Worm (Caenorhabditis elegans) whole organism, young adult: Measurements from ENCODE around the gene ZK686.2.

Experiments
- K11D2.4 ChIP-seq: fragments of 200-800 bp; sonication (Bioruptor generic); IDR thresholded peaks from 2 replicates; pipeline ENCODE4 v1.3.6; 2022; ENCODE audit warnings: missing genetic modification reagents, missing genetic modification characterization, missing compliant biosample characterization
- K12H6.12 ChIP-seq: fragments of 200-800 bp; sonication (Bioruptor generic); optimal IDR thresholded peaks from 2 replicates; lab custom pipeline; 2018; ENCODE audit warnings: mild to moderate bottlenecking, missing genetic modification characterization, missing compliant biosample characterization
- Y53G8AR.9 ChIP-seq: fragments of 200-800 bp; sonication (Bioruptor generic); conservative IDR thresholded peaks from 2 replicates; pipeline ENCODE4 v1.3.6; 2022; ENCODE audit warnings: missing genetic modification reagents, missing genetic modification characterization, missing compliant biosample characterization
- ZK185.1 ChIP-seq: sonication (generic microtip); optimal IDR thresholded peaks from 2 replicates; lab custom pipeline; 2016; ENCODE audit warnings: mild to moderate bottlenecking, missing genetic modification characterization, missing compliant biosample characterization; ENCODE audit not compliant: poor library complexity, severe bottlenecking
- aptf-3 ChIP-seq: fragments of 200-800 bp; sonication (Bioruptor generic); IDR thresholded peaks from 2 replicates; pipeline ENCODE4 v1.3.6; 2022; ENCODE audit warnings: missing genetic modification characterization, missing compliant biosample characterization
- athp-1 ChIP-seq: sonication (generic microtip); optimal IDR thresholded peaks from 2 replicates; lab custom pipeline; 2017; ENCODE audit warnings: mild to moderate bottlenecking, missing genetic modification characterization, missing compliant biosample characterization
- attf-3 ChIP-seq: fragments of 200-800 bp; sonication (Bioruptor generic); conservative IDR thresholded peaks from 2 replicates; pipeline ENCODE4 v1.3.6; 2022; ENCODE audit warnings: missing genetic modification reagents, missing genetic modification characterization, missing compliant biosample characterization
- attf-5 ChIP-seq: fragments of 200-800 bp; sonication (Bioruptor generic); optimal IDR thresholded peaks from 2 replicates; lab custom pipeline; 2018; ENCODE audit warnings: mild to moderate bottlenecking, missing genetic modification characterization, missing compliant biosample characterization
- cebp-1 ChIP-seq, 2 experiments: fragments of 200-800 bp in 1 of 2; sonication (Bioruptor generic) in 1 of 2; sonication (generic microtip) in 1 of 2; IDR thresholded peaks in 1 of 2; optimal IDR thresholded peaks in 1 of 2; 2 replicates each; pipeline versions ENCODE4 v1.3.6 to Lab custom; 2017 to 2022; ENCODE audit warnings: missing compliant biosample characterization in 2 of 2, missing genetic modification characterization in 2 of 2, mild to moderate bottlenecking in 1 of 2, missing genetic modification reagents in 1 of 2, moderate library complexity in 1 of 2
- ceh-27 ChIP-seq: fragments of 200-800 bp; sonication (Bioruptor generic); optimal IDR thresholded peaks from 2 replicates; lab custom pipeline; 2018; ENCODE audit warnings: mild to moderate bottlenecking, missing genetic modification characterization, moderate library complexity, missing compliant biosample characterization
- ceh-40 ChIP-seq: fragments of 200-800 bp; sonication (Bioruptor generic); IDR thresholded peaks from 2 replicates; pipeline ENCODE4 v1.3.6; 2022; ENCODE audit warnings: missing genetic modification characterization, missing compliant biosample characterization
- dox-1 ChIP-seq: fragments of 200-800 bp; sonication (Bioruptor generic); IDR thresholded peaks from 2 replicates; pipeline ENCODE4 v1.3.6; 2022; ENCODE audit warnings: missing genetic modification reagents, missing genetic modification characterization, missing compliant biosample characterization
- dpff-1 ChIP-seq: sonication (generic microtip); optimal IDR thresholded peaks from 2 replicates; lab custom pipeline; 2017; ENCODE audit warnings: mild to moderate bottlenecking, missing genetic modification characterization, missing compliant biosample characterization
- egl-18 ChIP-seq: fragments of 200-800 bp; sonication (Bioruptor generic); IDR thresholded peaks from 2 replicates; pipeline ENCODE4 v1.3.6; 2022; ENCODE audit warnings: missing genetic modification reagents, missing genetic modification characterization, missing compliant biosample characterization
- egl-44 ChIP-seq: fragments of 200-800 bp; sonication (Bioruptor generic); IDR thresholded peaks from 2 replicates; pipeline ENCODE4 v1.3.6; 2022; ENCODE audit warnings: missing genetic modification reagents, missing genetic modification characterization, missing compliant biosample characterization
- ekl-4 ChIP-seq: fragments of 200-800 bp; sonication (Bioruptor generic); IDR thresholded peaks from 2 replicates; pipeline ENCODE4 v1.3.6; 2022; ENCODE audit warnings: missing genetic modification reagents, missing genetic modification characterization, missing compliant biosample characterization
- ets-4 ChIP-seq: fragments of 200-800 bp; sonication (Bioruptor generic); optimal IDR thresholded peaks from 2 replicates; lab custom pipeline; 2018; ENCODE audit warnings: mild to moderate bottlenecking, missing genetic modification characterization, missing compliant biosample characterization
- hmg-1.2 ChIP-seq: fragments of 200-800 bp; sonication (Bioruptor generic); IDR thresholded peaks from 2 replicates; pipeline ENCODE4 v1.3.6; 2022; ENCODE audit warnings: missing genetic modification reagents, missing genetic modification characterization, missing compliant biosample characterization
- hsf-1 ChIP-seq: fragments of 200-800 bp; sonication (Bioruptor generic); IDR thresholded peaks from 2 replicates; pipeline ENCODE4 v1.3.6; 2022; ENCODE audit warnings: missing genetic modification reagents, missing genetic modification characterization, missing compliant biosample characterization
- let-607 ChIP-seq, 2 experiments: fragments of 200-800 bp in 1 of 2; sonication (Bioruptor generic) in 1 of 2; sonication (generic microtip) in 1 of 2; optimal IDR thresholded peaks; 2 replicates each; lab custom pipeline; 2016 to 2018; ENCODE audit warnings: mild to moderate bottlenecking in 2 of 2, missing compliant biosample characterization in 2 of 2, missing genetic modification characterization in 2 of 2, moderate library complexity in 2 of 2, missing genotype in 1 of 2
- lin-35 ChIP-seq, 3 experiments: fragments of 150-350 bp in 2 of 3; sonication (generic microtip) in 1 of 3; optimal IDR thresholded peaks; 2 replicates each; lab custom pipeline; 2014 to 2018; ENCODE audit warnings: missing biosample characterization in 3 of 3, missing genetic modification characterization in 3 of 3, missing genetic modification reagents in 3 of 3
- lin-40 ChIP-seq: sonication (generic microtip); optimal IDR thresholded peaks from 2 replicates; lab custom pipeline; 2016; ENCODE audit warnings: missing genetic modification characterization, mild to moderate bottlenecking, missing compliant biosample characterization, missing genotype, missing genetic modification reagents
- lin-54 ChIP-seq: fragments of 200-800 bp; sonication (Bioruptor generic); optimal IDR thresholded peaks from 2 replicates; lab custom pipeline; 2018; ENCODE audit warnings: mild to moderate bottlenecking, missing genetic modification characterization, missing compliant biosample characterization
- lsl-1 ChIP-seq: fragments of 200-800 bp; sonication (Bioruptor generic); optimal IDR thresholded peaks from 2 replicates; lab custom pipeline; 2018; ENCODE audit warnings: mild to moderate bottlenecking, missing genetic modification characterization, moderate library complexity, missing compliant biosample characterization
- madf-10 ChIP-seq: sonication (generic microtip); optimal IDR thresholded peaks from 2 replicates; lab custom pipeline; 2016; ENCODE audit warnings: mild to moderate bottlenecking, missing genetic modification characterization, missing compliant biosample characterization
- madf-3 ChIP-seq: fragments of 200-800 bp; sonication (Bioruptor generic); IDR thresholded peaks from 2 replicates; pipeline ENCODE4 v1.3.6; 2022; ENCODE audit warnings: missing genetic modification reagents, missing genetic modification characterization, missing compliant biosample characterization
- madf-6 ChIP-seq: fragments of 200-800 bp; sonication (Bioruptor generic); IDR thresholded peaks from 2 replicates; pipeline ENCODE4 v1.3.6; 2022; ENCODE audit warnings: missing genetic modification reagents, missing genetic modification characterization, missing compliant biosample characterization
- nfyb-1 ChIP-seq: fragments of 200-800 bp; sonication (Bioruptor generic); IDR thresholded peaks from 2 replicates; pipeline ENCODE4 v1.3.6; 2022; ENCODE audit warnings: missing genetic modification reagents, missing genetic modification characterization, missing compliant biosample characterization
- nhr-179 ChIP-seq: sonication (generic microtip); optimal IDR thresholded peaks from 2 replicates; lab custom pipeline; 2016; ENCODE audit warnings: mild to moderate bottlenecking, missing genetic modification characterization, missing compliant biosample characterization
- nhr-80 ChIP-seq: sonication (generic microtip); optimal IDR thresholded peaks from 2 replicates; lab custom pipeline; 2016; ENCODE audit warnings: missing genetic modification characterization, missing compliant biosample characterization
- nhr-90 ChIP-seq: sonication (generic microtip); optimal IDR thresholded peaks from 2 replicates; lab custom pipeline; 2016; ENCODE audit warnings: missing genotype, mild to moderate bottlenecking, missing genetic modification characterization, missing compliant biosample characterization
- rcor-1 ChIP-seq: fragments of 200-800 bp; sonication (Bioruptor generic); IDR thresholded peaks from 2 replicates; pipeline ENCODE4 v1.3.6; 2022; ENCODE audit warnings: missing genetic modification reagents, missing genetic modification characterization, missing compliant biosample characterization
- repo-1 ChIP-seq: sonication (generic microtip); optimal IDR thresholded peaks from 2 replicates; lab custom pipeline; 2017; ENCODE audit warnings: mild to moderate bottlenecking, missing genetic modification characterization, missing compliant biosample characterization
- rpc-1 ChIP-seq, 2 experiments: fragments of 150-350 bp in 1 of 2; sonication (generic microtip) in 1 of 2; optimal IDR thresholded peaks; 2 replicates each; lab custom pipeline; 2014 to 2018; ENCODE audit warnings: missing biosample characterization in 1 of 2, missing genetic modification characterization in 1 of 2, missing genetic modification reagents in 1 of 2, missing genotype in 1 of 2
- sea-2 ChIP-seq: fragments of 200-800 bp; sonication (Bioruptor generic); IDR thresholded peaks from 2 replicates; pipeline ENCODE4 v1.3.6; 2022; ENCODE audit warnings: missing genetic modification characterization, missing compliant biosample characterization
- tlf-1 ChIP-seq: fragments of 200-800 bp; sonication (Bioruptor generic); optimal IDR thresholded peaks from 2 replicates; lab custom pipeline; 2018; ENCODE audit warnings: mild to moderate bottlenecking, missing genetic modification characterization, missing compliant biosample characterization
- unc-62 ChIP-seq: fragments of 150-350 bp; optimal IDR thresholded peaks from 2 replicates; lab custom pipeline; 2014; ENCODE audit warnings: missing biosample characterization, missing genetic modification reagents, missing genetic modification characterization
- zfh-2 ChIP-seq: fragments of 200-800 bp; sonication (Bioruptor generic); conservative IDR thresholded peaks from 2 replicates; pipeline ENCODE4 v1.3.6; 2022; ENCODE audit warnings: missing genetic modification reagents, missing genetic modification characterization, missing compliant biosample characterization

Gene ZK686.2

DNA sequence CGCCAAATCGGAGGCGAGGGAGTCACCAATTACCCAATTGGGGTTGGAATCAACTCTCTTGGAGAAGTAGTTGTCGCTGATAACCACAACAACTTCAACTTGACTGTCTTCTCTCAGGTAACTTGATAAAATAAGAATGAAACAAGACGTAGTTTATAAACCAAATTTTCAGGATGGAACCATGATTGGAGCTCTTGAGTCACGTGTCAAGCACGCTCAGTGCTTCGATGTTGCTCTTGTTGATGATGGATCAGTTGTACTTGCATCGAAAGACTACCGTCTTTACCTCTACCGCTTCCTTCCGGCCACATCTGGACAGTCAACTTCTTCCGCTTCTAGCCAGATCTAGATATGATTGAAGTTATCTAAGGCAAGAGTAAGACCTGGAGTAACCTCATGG lies 29.8 kb downstream of the ZK686.2 start:
- TF ChIP-seq madf-6 (GFP tag; lab: Robert Waterston, UW) (peak; percentile 16; the same call in 1 of the 2 replicates), madf-3 (GFP tag; lab: Robert Waterston, UW) (no peak), hsf-1 (GFP tag; lab: Robert Waterston, UW) (no peak), attf-3 (GFP tag; lab: Robert Waterston, UW) (no peak)

DNA sequence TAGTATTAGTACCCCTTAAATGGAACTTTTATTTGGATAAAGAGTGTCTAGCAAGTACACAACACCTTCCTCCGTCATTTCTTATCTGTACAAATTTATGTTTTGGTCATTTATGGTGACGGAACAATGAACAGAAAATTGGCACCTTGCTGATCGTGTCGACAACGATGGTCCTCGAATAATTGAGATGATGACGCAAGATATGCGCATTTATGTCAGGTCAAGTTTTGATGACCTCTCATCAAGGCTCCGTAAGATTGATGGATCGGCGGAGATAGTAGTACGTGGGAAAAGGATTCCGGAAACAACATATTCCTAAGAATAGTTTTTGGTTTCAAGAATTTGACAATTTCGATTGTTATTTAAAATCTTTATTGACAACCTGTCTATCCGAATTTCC lies 31.7 kb downstream of the ZK686.2 start:
- TF ChIP-seq sea-2 (GFP tag; lab: Robert Waterston, UW) (no peak), ceh-40 (GFP tag; lab: Robert Waterston, UW) (no peak), athp-1 (tag; lab: Kevin White, UChicago) (no peak), unc-62 (GFP tag; lab: Kevin White, UChicago) (peak; percentile 40), egl-44 (GFP tag; lab: Robert Waterston, UW) (no peak)

DNA sequence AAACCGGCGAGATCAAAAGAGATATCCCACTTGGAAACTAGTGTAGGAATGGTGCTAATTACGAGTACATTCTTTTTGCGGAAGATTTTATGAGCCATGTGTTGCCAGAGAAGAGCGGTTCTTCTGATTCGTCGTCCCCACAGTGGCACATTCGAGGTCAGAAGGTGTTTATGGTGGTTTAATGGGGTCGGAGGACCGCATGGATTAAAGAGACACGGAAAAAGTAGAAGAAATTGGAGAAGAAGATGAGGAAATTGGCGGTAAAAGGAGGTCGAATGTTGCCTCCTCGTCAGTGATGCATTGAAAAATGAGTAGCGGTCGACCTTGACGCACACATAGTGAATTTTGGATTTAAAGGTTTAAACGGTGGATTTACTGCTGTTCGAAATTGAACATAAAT lies 32.3 kb downstream of the ZK686.2 start:
- no peak for TF ChIP-seq K11D2.4
- TF ChIP-seq rpc-1 (optimal IDR thresholded peaks at IDR 0.05; lab: Kevin White, UChicago) = no peak
- TF ChIP-seq rpc-1 (tag; optimal IDR thresholded peaks at IDR 0.05; lab: Kevin White, UChicago) = no peak
- TF ChIP-seq ceh-27 = no peak
- TF ChIP-seq lin-54 (GFP tag; lab: Kevin White, UChicago) = peak; percentile 10
- TF ChIP-seq lsl-1 (GFP tag; lab: Kevin White, UChicago) = no peak
- peak; percentile 30 for TF ChIP-seq repo-1 (tag; lab: Kevin White, UChicago)
- TF ChIP-seq cebp-1 (GFP tag; IDR thresholded peaks at IDR 0.05; lab: Robert Waterston, UW) = peak; percentile 34; the same call in 1 of the 2 replicates
- no peak for TF ChIP-seq cebp-1 (tag; optimal IDR thresholded peaks at IDR 0.05; lab: Kevin White, UChicago)

DNA sequence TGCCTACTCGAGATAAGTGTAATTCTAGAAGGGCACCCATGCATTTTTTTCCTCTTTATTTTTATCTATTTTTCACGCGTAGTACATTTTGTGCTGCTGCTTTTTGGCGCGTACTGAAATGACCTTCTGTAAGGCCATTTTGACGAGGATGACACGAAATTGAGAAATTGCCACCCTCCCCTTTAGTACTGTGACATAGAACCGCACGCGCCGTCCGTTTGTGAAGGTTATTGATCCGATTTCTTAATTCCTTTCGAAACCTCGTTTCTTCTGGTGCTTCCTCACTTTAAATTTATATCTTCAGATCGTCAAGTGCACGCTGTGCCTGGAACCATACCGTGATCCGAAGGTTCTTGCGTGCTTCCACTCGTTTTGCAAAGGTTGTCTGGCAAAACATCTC lies 34.8 kb downstream of the ZK686.2 start:
- 0 out of 2 replicates have a peak, but pooled peaks have one; percentile 10 for TF ChIP-seq Y53G8AR.9 (GFP tag; lab: Robert Waterston, UW)
- TF ChIP-seq nfyb-1 = 0 out of 2 replicates have a peak, but pooled peaks have one; percentile 41
- TF ChIP-seq ekl-4 (GFP tag; lab: Robert Waterston, UW) = peak; percentile 29; the same call in 1 of the 2 replicates
- no peak for TF ChIP-seq dpff-1 (tag; lab: Kevin White, UChicago)
- no peak for TF ChIP-seq dox-1

DNA sequence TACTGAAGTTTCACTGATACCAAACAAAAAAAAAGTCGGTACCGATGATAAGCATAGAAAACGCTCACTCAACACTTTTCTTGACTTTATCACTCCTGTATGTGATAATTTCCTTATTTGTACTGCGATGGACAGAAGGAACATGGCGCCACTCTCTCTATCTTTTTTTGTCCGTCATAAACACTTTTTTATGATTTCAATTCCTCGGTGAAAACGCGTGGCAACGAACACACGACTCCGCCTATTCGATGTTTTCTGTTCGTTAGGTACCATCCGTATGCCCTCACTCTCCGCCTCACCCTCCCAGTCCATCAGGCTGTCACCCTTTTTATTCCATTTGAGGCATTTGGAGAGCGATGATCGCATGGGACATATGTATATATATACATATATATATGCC lies 35.5 kb downstream of the ZK686.2 start:
- peak; percentile 93 for TF ChIP-seq nhr-80 (tag; lab: Kevin White, UChicago)
- TF ChIP-seq rcor-1 (GFP tag; lab: Robert Waterston, UW) = no peak
- no peak for TF ChIP-seq ekl-4 (GFP tag; lab: Robert Waterston, UW)
- peak; percentile 2 for TF ChIP-seq attf-5 (GFP tag; lab: Kevin White, UChicago)
- TF ChIP-seq tlf-1 (GFP tag; lab: Kevin White, UChicago) = peak; percentile 25
- 0 out of 2 replicates have a peak, but pooled peaks have one; percentile 31 for TF ChIP-seq egl-18 (GFP tag; lab: Robert Waterston, UW)
- peak; percentile 14 to 67 for TF ChIP-seq let-607 (tag; optimal IDR thresholded peaks at IDR 0.05; lab: Kevin White, UChicago)
- TF ChIP-seq nfyb-1 = peak; percentile 57; the same call in 1 of the 2 replicates
- peak; percentile 51 for TF ChIP-seq ZK185.1

DNA sequence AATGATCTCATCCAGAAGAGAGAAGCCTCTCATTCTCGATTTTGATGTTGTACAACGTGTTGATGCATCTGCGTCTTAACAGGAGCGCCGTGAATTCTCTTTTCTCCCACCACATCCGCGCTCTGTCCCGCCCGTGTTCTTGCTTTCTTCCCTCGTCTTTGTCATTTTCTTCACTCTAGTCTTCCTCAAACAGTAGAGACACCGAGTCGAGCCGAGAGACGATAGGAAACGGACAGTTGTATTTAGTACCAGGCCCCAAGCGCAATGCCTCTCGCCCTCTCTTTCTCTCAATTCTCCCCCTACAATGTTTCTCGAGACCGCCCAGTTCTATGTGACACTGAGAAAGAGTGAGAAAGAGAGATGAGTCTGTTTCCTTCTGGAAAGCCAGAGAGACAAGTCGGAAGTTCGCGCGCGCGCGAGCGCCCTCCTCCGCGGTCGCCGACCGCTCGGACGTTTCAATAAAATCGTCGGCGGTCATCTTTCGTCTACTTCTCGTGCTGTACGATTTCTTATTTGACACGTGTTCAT lies 36.3 kb downstream of the ZK686.2 start, which contains the start of gene ZK112.4:
TSS of gene ZK112.4 (minus strand) at position 478 of the 528 bp plus-strand sequence.
- TF ChIP-seq attf-5 (GFP tag; lab: Kevin White, UChicago) (peak; percentile 2), nhr-179 (tag; lab: Kevin White, UChicago) (peak; percentile 28), hmg-1.2 (GFP tag; lab: Robert Waterston, UW) (0 out of 2 replicates have a peak, but pooled peaks have one; percentile 21), K12H6.12 (tag; lab: Kevin White, UChicago) (peak; percentile 64), ets-4 (GFP tag; lab: Kevin White, UChicago) (no peak), ceh-27 (peak; percentile 47), nhr-90 (tag; lab: Kevin White, UChicago) (peak; percentile 11), aptf-3 (GFP tag; lab: Robert Waterston, UW) (no peak), hsf-1 (GFP tag; lab: Robert Waterston, UW) (0 out of 2 replicates have a peak, but pooled peaks have one; percentile 34), madf-10 (tag; lab: Kevin White, UChicago) (peak; percentile 51), lin-35 (GFP tag; optimal IDR thresholded peaks at IDR 0.05; lab: Kevin White, UChicago) (peak in 1 of 3 experiments; percentile 49), ceh-40 (GFP tag; lab: Robert Waterston, UW) (0 out of 2 replicates have a peak, but pooled peaks have one; percentile 8), lin-40 (peak; percentile 49), ZK185.1 (peak; percentile 37), zfh-2 (peak; percentile 86)
